Worm (Caenorhabditis elegans) whole organism, late embryonic: ENCODE measurements around the gene T19D7.7.

Source experiments
- C38D4.7 ChIP-seq: fragments of 200-800 bp; sonication (Bioruptor generic); optimal IDR thresholded peaks from 2 replicates; lab custom pipeline; 2018; ENCODE audit warnings: mild to moderate bottlenecking, missing genetic modification characterization, moderate library complexity, missing compliant biosample characterization
- Y22D7AL.16 ChIP-seq: sonication (generic microtip); optimal IDR thresholded peaks from 2 replicates; lab custom pipeline; 2016; ENCODE audit warnings: missing genetic modification characterization, missing compliant biosample characterization
- ahr-1 ChIP-seq: sonication (generic microtip); optimal IDR thresholded peaks from 2 replicates; lab custom pipeline; 2016; ENCODE audit warnings: missing genetic modification characterization, missing compliant biosample characterization
- ama-1 ChIP-seq: fragments of 150-350 bp; optimal IDR thresholded peaks from 2 replicates; lab custom pipeline; 2014
- dmd-4 ChIP-seq: sonication (generic microtip); optimal IDR thresholded peaks from 2 replicates; lab custom pipeline; 2016; ENCODE audit warnings: borderline replicate concordance, missing genetic modification characterization, missing compliant biosample characterization
- dve-1 ChIP-seq: sonication (generic microtip); optimal IDR thresholded peaks from 2 replicates; lab custom pipeline; 2017; ENCODE audit warnings: antibody characterized with exemption, mild to moderate bottlenecking, missing genetic modification characterization, missing compliant biosample characterization
- fax-1 ChIP-seq: sonication (generic microtip); optimal IDR thresholded peaks from 2 replicates; lab custom pipeline; 2016; ENCODE audit warnings: missing genotype, missing genetic modification characterization, missing compliant biosample characterization
- nhr-232 ChIP-seq: sonication (generic microtip); optimal IDR thresholded peaks from 2 replicates; lab custom pipeline; 2016; ENCODE audit warnings: missing genetic modification characterization, missing compliant biosample characterization
- pha-2 ChIP-seq: sonication (generic microtip); optimal IDR thresholded peaks from 2 replicates; lab custom pipeline; 2017; ENCODE audit warnings: mild to moderate bottlenecking, missing genetic modification characterization, missing compliant biosample characterization
- unc-86 ChIP-seq: sonication (generic microtip); optimal IDR thresholded peaks from 2 replicates; lab custom pipeline; 2016; ENCODE audit warnings: missing genetic modification characterization, missing compliant biosample characterization

ce11 chrX:682691-683090, 1.9 kb upstream of the T19D7.7 start, which contains the start of gene Y9C12A.1:
- TF ChIP-seq nhr-232 (tag; lab: Kevin White, UChicago) (no peak), Y22D7AL.16 (tag; lab: Kevin White, UChicago) (no peak), dmd-4 (tag; lab: Kevin White, UChicago) (no peak), fax-1 (tag; lab: Kevin White, UChicago) (no peak), pha-2 (tag; lab: Kevin White, UChicago) (no peak), dve-1 (no peak), ama-1 (lab: Kevin White, UChicago) (no peak), unc-86 (no peak), C38D4.7 (no peak), ahr-1 (no peak)
